Fruit fly (Drosophila melanogaster) whole organism: ENCODE measurements around the gene CG11811.

Source experiments
- CG8478 ChIP-seq: fragments of >200 bp; optimal IDR thresholded peaks from 2 replicates; lab custom pipeline; 2018; ENCODE audit warnings: inconsistent platforms
- Dll ChIP-seq: fragments of >200 bp; optimal IDR thresholded peaks from 2 replicates; lab custom pipeline; 2017
- EcR ChIP-seq, 2 experiments: fragments of >200 bp; optimal IDR thresholded peaks; 2 replicates each; lab custom pipeline; 2017; ENCODE audit warnings: missing biosample characterization in 2 of 2, missing genetic modification characterization in 2 of 2, missing genetic modification reagents in 2 of 2
- pan ChIP-seq: fragments of >200 bp; optimal IDR thresholded peaks from 2 replicates; lab custom pipeline; 2017
- psq ChIP-seq: fragments of >200 bp; optimal IDR thresholded peaks from 2 replicates; lab custom pipeline; 2017
- usp ChIP-seq: fragments of >200 bp; optimal IDR thresholded peaks from 2 replicates; lab custom pipeline; 2017; ENCODE audit warnings: missing biosample characterization, missing genetic modification characterization, mixed read lengths

dm6 chr3L:10698182-10698581 is 7.4 kb downstream of the CG11811 start:
- TF ChIP-seq EcR (GFP tag; optimal IDR thresholded peaks at IDR 0.05; lab: Kevin White, UChicago) (no peak), pan (no peak), Dll (lab: Kevin White, UChicago) (no peak), CG8478 (lab: Kevin White, UChicago) (no peak), usp (GFP tag; lab: Kevin White, UChicago) (no peak), psq (no peak)
